Fruit fly (Drosophila melanogaster) whole organism, prepupa: ENCODE measurements around the gene zye.

Source experiments
- Blimp-1 ChIP-seq: fragments of 200-800 bp; sonication (Bioruptor generic); optimal IDR thresholded peaks from 3 replicates; lab custom pipeline; 2017; ENCODE audit warnings: missing biosample characterization, missing genetic modification characterization, mild to moderate bottlenecking, moderate library complexity, missing genetic modification reagents
- CG10631 ChIP-seq: fragments of 200-800 bp; sonication (Bioruptor generic); optimal IDR thresholded peaks from 2 replicates; lab custom pipeline; 2016; ENCODE audit warnings: missing biosample characterization, missing genetic modification characterization
- CG11902 ChIP-seq: fragments of 200-800 bp; sonication (Bioruptor generic); optimal IDR thresholded peaks from 3 replicates; lab custom pipeline; 2016; ENCODE audit warnings: missing biosample characterization, missing genetic modification characterization
- CG1621 ChIP-seq: fragments of 200-800 bp; sonication (Bioruptor generic); optimal IDR thresholded peaks from 3 replicates; lab custom pipeline; 2018; ENCODE audit warnings: missing biosample characterization, mild to moderate bottlenecking, missing genetic modification characterization
- CG3032 ChIP-seq: fragments of 200-800 bp; optimal IDR thresholded peaks from 2 replicates; lab custom pipeline; 2019; ENCODE audit warnings: missing biosample characterization, mild to moderate bottlenecking, missing genetic modification characterization, moderate library complexity
- CG32006 ChIP-seq: fragments of 200-800 bp; sonication (Bioruptor generic); optimal IDR thresholded peaks from 3 replicates; lab custom pipeline; 2017; ENCODE audit warnings: missing biosample characterization, mild to moderate bottlenecking, missing genetic modification characterization
- CG34406 ChIP-seq: fragments of 200-800 bp; sonication (Bioruptor generic); optimal IDR thresholded peaks from 3 replicates; lab custom pipeline; 2016; ENCODE audit warnings: missing biosample characterization, missing genetic modification characterization
- CG6276 ChIP-seq: fragments of 200-800 bp; sonication (Bioruptor generic); optimal IDR thresholded peaks from 2 replicates; lab custom pipeline; 2017; ENCODE audit warnings: missing biosample characterization, mild to moderate bottlenecking, missing genetic modification characterization
- CG6792 ChIP-seq: fragments of 200-800 bp; sonication (Bioruptor generic); optimal IDR thresholded peaks from 3 replicates; lab custom pipeline; 2016; ENCODE audit warnings: missing biosample characterization, missing genetic modification characterization
- CG6808 ChIP-seq: fragments of 200-800 bp; sonication (Bioruptor generic); optimal IDR thresholded peaks from 3 replicates; lab custom pipeline; 2017; ENCODE audit warnings: missing biosample characterization, missing genetic modification characterization, mild to moderate bottlenecking, moderate library complexity, missing genetic modification reagents
- CG6854 ChIP-seq: fragments of 200-800 bp; sonication (Bioruptor generic); optimal IDR thresholded peaks from 2 replicates; lab custom pipeline; 2017; ENCODE audit warnings: missing biosample characterization, mild to moderate bottlenecking, missing genetic modification characterization
- CG7368 ChIP-seq: fragments of 200-800 bp; sonication (Bioruptor generic); optimal IDR thresholded peaks from 3 replicates; lab custom pipeline; 2016; ENCODE audit warnings: missing biosample characterization, missing genetic modification characterization
- CG8119 ChIP-seq: fragments of 200-800 bp; sonication (Bioruptor generic); IDR thresholded peaks from 3 replicates; pipeline ENCODE4 v1.3.6; 2022; ENCODE audit warnings: missing biosample characterization, missing genetic modification characterization
- CG8632 ChIP-seq: fragments of 200-800 bp; sonication (Bioruptor generic); optimal IDR thresholded peaks from 3 replicates; lab custom pipeline; 2016; ENCODE audit warnings: missing biosample characterization, missing genetic modification characterization
- Eip75B ChIP-seq: fragments of 200-800 bp; sonication (Bioruptor generic); optimal IDR thresholded peaks from 3 replicates; lab custom pipeline; 2016; ENCODE audit warnings: missing biosample characterization, missing genetic modification characterization
- Eip78C ChIP-seq: fragments of 200-800 bp; sonication (Bioruptor generic); peaks from one replicate; lab custom pipeline; 2016; ENCODE audit warnings: missing biosample characterization, missing genetic modification characterization
- Eip93F ChIP-seq: fragments of 200-800 bp; sonication (Bioruptor generic); optimal IDR thresholded peaks from 2 replicates; lab custom pipeline; 2016; ENCODE audit warnings: missing biosample characterization, mild to moderate bottlenecking, missing genetic modification characterization
- Ets96B ChIP-seq: fragments of 200-800 bp; optimal IDR thresholded peaks from 2 replicates; lab custom pipeline; 2019; ENCODE audit warnings: missing biosample characterization, mild to moderate bottlenecking, missing genetic modification characterization, moderate library complexity
- Gug ChIP-seq: fragments of 200-800 bp; sonication (Bioruptor generic); IDR thresholded peaks from 2 replicates; pipeline ENCODE4 v1.3.6; 2022; ENCODE audit warnings: missing biosample characterization, missing genetic modification characterization
- Hr38 ChIP-seq: sonication (Bioruptor generic); optimal IDR thresholded peaks from 2 replicates; lab custom pipeline; 2016; ENCODE audit warnings: missing biosample characterization, missing genetic modification characterization
- Hr39 ChIP-seq: fragments of 200-800 bp; sonication (Bioruptor generic); optimal IDR thresholded peaks from 2 replicates; lab custom pipeline; 2016; ENCODE audit warnings: missing biosample characterization, missing genetic modification characterization
- Lpt ChIP-seq: fragments of 200-800 bp; sonication (Bioruptor generic); optimal IDR thresholded peaks from 3 replicates; lab custom pipeline; 2016; ENCODE audit warnings: missing biosample characterization, missing genetic modification characterization
- Met ChIP-seq: fragments of 200-800 bp; sonication (Bioruptor generic); optimal IDR thresholded peaks from 3 replicates; lab custom pipeline; 2016; ENCODE audit warnings: missing biosample characterization, missing genetic modification characterization
- OdsH ChIP-seq: fragments of 200-800 bp; sonication (Bioruptor generic); optimal IDR thresholded peaks from 3 replicates; lab custom pipeline; 2016; ENCODE audit warnings: missing biosample characterization, missing genetic modification characterization
- Smox ChIP-seq: fragments of 200-800 bp; sonication (Bioruptor generic); optimal IDR thresholded peaks from 3 replicates; lab custom pipeline; 2016; ENCODE audit warnings: missing biosample characterization, missing genetic modification characterization
- Sox102F ChIP-seq: fragments of 200-800 bp; sonication (Bioruptor generic); optimal IDR thresholded peaks from 2 replicates; lab custom pipeline; 2016; ENCODE audit warnings: missing biosample characterization, mild to moderate bottlenecking, missing genetic modification characterization
- Sox14 ChIP-seq: fragments of 200-800 bp; sonication (Bioruptor generic); optimal IDR thresholded peaks from 3 replicates; lab custom pipeline; 2016; ENCODE audit warnings: missing biosample characterization, missing genetic modification characterization
- Sox15 ChIP-seq: fragments of 200-800 bp; sonication (Bioruptor generic); optimal IDR thresholded peaks from 3 replicates; lab custom pipeline; 2016; ENCODE audit warnings: missing biosample characterization, missing genetic modification characterization
- achi ChIP-seq: fragments of 200-800 bp; sonication (Bioruptor generic); optimal IDR thresholded peaks from 3 replicates; lab custom pipeline; 2016; ENCODE audit warnings: missing biosample characterization, missing genetic modification characterization
- acj6 ChIP-seq: fragments of 200-800 bp; sonication (Bioruptor generic); optimal IDR thresholded peaks from 3 replicates; lab custom pipeline; 2016; ENCODE audit warnings: missing biosample characterization, missing genetic modification characterization
- cyc ChIP-seq: fragments of 200-800 bp; sonication (Bioruptor generic); optimal IDR thresholded peaks from 3 replicates; lab custom pipeline; 2016; ENCODE audit warnings: missing biosample characterization, missing genetic modification characterization
- dac ChIP-seq: fragments of 200-800 bp; sonication (Bioruptor generic); optimal IDR thresholded peaks from 2 replicates; lab custom pipeline; 2017; ENCODE audit warnings: missing biosample characterization, mild to moderate bottlenecking, missing genetic modification characterization
- dsx ChIP-seq: fragments of 200-800 bp; optimal IDR thresholded peaks from 3 replicates; lab custom pipeline; 2019; ENCODE audit warnings: missing biosample characterization, mild to moderate bottlenecking, missing genetic modification characterization, moderate library complexity; ENCODE audit not compliant: poor library complexity, severe bottlenecking
- eg ChIP-seq: fragments of 200-800 bp; sonication (Bioruptor generic); IDR thresholded peaks from 3 replicates; pipeline ENCODE4 v1.3.6; 2022; ENCODE audit warnings: missing biosample characterization, missing genetic modification characterization
- esn ChIP-seq: fragments of 200-800 bp; sonication (Bioruptor generic); optimal IDR thresholded peaks from 2 replicates; lab custom pipeline; 2016; ENCODE audit warnings: missing biosample characterization, mild to moderate bottlenecking, missing genetic modification characterization, moderate library complexity
- fd59A ChIP-seq: fragments of 200-800 bp; sonication (Bioruptor generic); optimal IDR thresholded peaks from 2 replicates; lab custom pipeline; 2017; ENCODE audit warnings: missing biosample characterization, mild to moderate bottlenecking, missing genetic modification characterization, missing genetic modification reagents
- fd85E ChIP-seq: fragments of 200-800 bp; sonication (Bioruptor generic); optimal IDR thresholded peaks from 3 replicates; lab custom pipeline; 2016; ENCODE audit warnings: missing biosample characterization, missing genetic modification characterization
- fkh ChIP-seq: fragments of 200-800 bp; sonication (Bioruptor generic); optimal IDR thresholded peaks from 3 replicates; lab custom pipeline; 2017; ENCODE audit warnings: missing biosample characterization, mild to moderate bottlenecking, missing genetic modification characterization, moderate library complexity
- lz ChIP-seq: fragments of 200-800 bp; sonication (Bioruptor generic); optimal IDR thresholded peaks from 3 replicates; lab custom pipeline; 2016; ENCODE audit warnings: missing biosample characterization, missing genetic modification characterization
- net ChIP-seq: fragments of 200-800 bp; sonication (Bioruptor generic); optimal IDR thresholded peaks from 3 replicates; lab custom pipeline; 2016; ENCODE audit warnings: missing biosample characterization, missing genetic modification characterization
- pdm3 ChIP-seq: fragments of 200-800 bp; sonication (Bioruptor generic); optimal IDR thresholded peaks from 3 replicates; lab custom pipeline; 2016; ENCODE audit warnings: missing biosample characterization, missing genetic modification characterization
- salr ChIP-seq, 2 experiments: fragments of 200-800 bp; sonication (Bioruptor generic); optimal IDR thresholded peaks; 3 replicates each; lab custom pipeline; 2016 to 2018; ENCODE audit warnings: missing biosample characterization in 2 of 2, missing genetic modification characterization in 2 of 2, mild to moderate bottlenecking in 1 of 2
- svp ChIP-seq: fragments of 200-800 bp; sonication (Bioruptor generic); peaks from one replicate; lab custom pipeline; 2016; ENCODE audit warnings: missing biosample characterization, missing genetic modification characterization
- topi ChIP-seq: fragments of 200-800 bp; sonication (Bioruptor generic); optimal IDR thresholded peaks from 3 replicates; lab custom pipeline; 2016; ENCODE audit warnings: missing biosample characterization, missing genetic modification characterization
- vri ChIP-seq: fragments of 200-800 bp; sonication (Bioruptor generic); optimal IDR thresholded peaks from 3 replicates; lab custom pipeline; 2016; ENCODE audit warnings: missing biosample characterization, mild to moderate bottlenecking, missing genetic modification characterization

Gene zye

dm6 chr3L:20447957-20448356, 34.6 kb downstream of the zye start:
- no peak for TF ChIP-seq fd85E (GFP tag; lab: Kevin White, UChicago)
- TF ChIP-seq Ets96B (tag; lab: Kevin White, UChicago), result no peak
- no peak for TF ChIP-seq pdm3 (GFP tag; lab: Kevin White, UChicago)
- TF ChIP-seq Smox (GFP tag; lab: Kevin White, UChicago), result peak; percentile 30
- TF ChIP-seq esn (GFP tag; lab: Kevin White, UChicago), result peak; percentile 42
- peak; percentile 18 for TF ChIP-seq Sox102F (GFP tag; lab: Kevin White, UChicago)
- TF ChIP-seq vri (GFP tag; lab: Kevin White, UChicago), result peak; percentile 65
- peak; percentile 73 for TF ChIP-seq CG6854 (GFP tag; lab: Kevin White, UChicago)
- no peak for TF ChIP-seq topi (GFP tag; lab: Kevin White, UChicago)
- no peak for TF ChIP-seq CG7368 (GFP tag; lab: Kevin White, UChicago)
- no peak for TF ChIP-seq Gug
- peak; percentile 70 for TF ChIP-seq Eip78C (GFP tag; lab: Kevin White, UChicago)
- TF ChIP-seq net, result no peak
- TF ChIP-seq CG34406, result peak; percentile 32
- peak; percentile 81 for TF ChIP-seq fkh
- peak; percentile 28 for TF ChIP-seq Eip93F (GFP tag; lab: Kevin White, UChicago)
- TF ChIP-seq svp, result peak; percentile 11
- no peak for TF ChIP-seq Hr38 (GFP tag; lab: Kevin White, UChicago)
- TF ChIP-seq Blimp-1 (GFP tag; lab: Kevin White, UChicago), result peak; percentile 60
- peak; percentile 23 for TF ChIP-seq Met (GFP tag; lab: Kevin White, UChicago)
- TF ChIP-seq dsx, result peak; percentile 7
- peak; percentile 32 for TF ChIP-seq CG8632

- no peak for TF ChIP-seq CG6276 (GFP tag; lab: Kevin White, UChicago)
- TF ChIP-seq svp, result peak; percentile 49
Measured at dm6 chr3L:20448773-20449172, 35.4 kb downstream of the zye start.

DNA sequence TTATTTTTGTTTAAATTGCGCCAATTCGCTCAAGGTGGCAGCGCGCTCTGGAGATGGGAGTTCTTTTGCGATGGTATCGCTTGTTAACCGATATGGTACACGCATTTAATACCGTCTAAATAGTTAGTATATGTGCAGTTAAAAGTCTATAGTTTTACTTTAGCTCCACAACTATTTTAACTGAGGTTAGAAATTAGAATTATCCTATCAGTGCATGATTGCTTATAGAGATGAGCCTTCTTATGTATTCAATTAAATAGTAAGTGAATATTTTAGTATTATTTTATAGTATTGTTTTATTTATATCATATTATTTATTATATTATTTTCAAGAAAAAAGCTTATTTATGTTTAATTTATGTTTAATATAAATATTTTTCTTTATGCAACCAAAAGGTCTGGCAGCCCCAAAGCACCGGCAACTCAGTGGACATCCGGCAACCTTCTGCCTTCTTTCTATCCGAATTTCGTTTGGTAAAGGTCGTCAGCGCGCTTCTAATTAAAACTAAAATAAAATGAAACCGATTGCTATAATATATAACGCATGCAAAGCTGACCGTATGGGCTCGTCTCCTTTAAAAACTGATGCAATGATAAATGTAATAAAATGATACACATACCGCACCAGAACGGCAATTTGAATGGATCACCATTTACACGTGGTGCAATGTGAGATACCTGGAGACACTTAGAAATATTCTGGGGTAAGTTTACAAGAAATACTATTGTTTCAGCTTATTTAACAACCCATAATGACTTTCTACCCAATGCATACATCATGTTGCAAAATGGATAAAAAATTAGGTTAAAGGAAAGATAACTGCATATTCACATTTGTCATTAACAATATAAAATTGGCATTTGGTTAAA, 39.6 kb downstream of the zye start, which contains the start of gene CG5199:
TSS of gene CG5199 (minus strand) at position 52 of the 870 bp plus-strand sequence.
- TF ChIP-seq Sox102F (GFP tag; lab: Kevin White, UChicago) (peak; percentile 1), vri (GFP tag; lab: Kevin White, UChicago) (no peak), acj6 (GFP tag; lab: Kevin White, UChicago) (peak; percentile 58), Sox15 (peak; percentile 37), CG6792 (peak; percentile 48), CG6854 (GFP tag; lab: Kevin White, UChicago) (no peak), salr (GFP tag; optimal IDR thresholded peaks at IDR 0.05; lab: Kevin White, UChicago) (peak in 1 of 2 experiments; percentile 30), Blimp-1 (GFP tag; lab: Kevin White, UChicago) (peak; percentile 11), fd85E (GFP tag; lab: Kevin White, UChicago) (no peak), esn (GFP tag; lab: Kevin White, UChicago) (peak; percentile 50), Hr39 (GFP tag; lab: Kevin White, UChicago) (peak; percentile 48), topi (GFP tag; lab: Kevin White, UChicago) (peak; percentile 37), eg (no peak; the same call in 2 of the 3 replicates), Eip75B (GFP tag; lab: Kevin White, UChicago) (no peak), CG3032 (tag; lab: Kevin White, UChicago) (peak; percentile 79), Gug (peak; percentile 65), OdsH (peak; percentile 53), Hr38 (GFP tag; lab: Kevin White, UChicago) (no peak), CG1621 (tag; lab: Kevin White, UChicago) (no peak), dsx (no peak), CG7368 (GFP tag; lab: Kevin White, UChicago) (peak; percentile 5), CG6808 (GFP tag; lab: Kevin White, UChicago) (no peak), CG10631 (GFP tag; lab: Kevin White, UChicago) (peak; percentile 82), CG11902 (GFP tag; lab: Kevin White, UChicago) (peak; percentile 53), Lpt (GFP tag; lab: Kevin White, UChicago) (peak; percentile 35), CG34406 (peak; percentile 52), achi (GFP tag; lab: Kevin White, UChicago) (peak; percentile 57), fd59A (GFP tag; lab: Kevin White, UChicago) (no peak), Sox14 (peak; percentile 24), lz (peak; percentile 62), dac (no peak), cyc (GFP tag; lab: Kevin White, UChicago) (peak; percentile 74), CG8119 (GFP tag; lab: Robert Waterston, UW) (no peak), CG32006 (GFP tag; lab: Kevin White, UChicago) (peak; percentile 63), Met (GFP tag; lab: Kevin White, UChicago) (no peak)
